Worm (Caenorhabditis elegans): ENCODE data around the gene irld-65.
A peak's percentile ranks its signal among the peaks of the same experiment; 100 is the strongest.

The irld-65 gene

DNA sequence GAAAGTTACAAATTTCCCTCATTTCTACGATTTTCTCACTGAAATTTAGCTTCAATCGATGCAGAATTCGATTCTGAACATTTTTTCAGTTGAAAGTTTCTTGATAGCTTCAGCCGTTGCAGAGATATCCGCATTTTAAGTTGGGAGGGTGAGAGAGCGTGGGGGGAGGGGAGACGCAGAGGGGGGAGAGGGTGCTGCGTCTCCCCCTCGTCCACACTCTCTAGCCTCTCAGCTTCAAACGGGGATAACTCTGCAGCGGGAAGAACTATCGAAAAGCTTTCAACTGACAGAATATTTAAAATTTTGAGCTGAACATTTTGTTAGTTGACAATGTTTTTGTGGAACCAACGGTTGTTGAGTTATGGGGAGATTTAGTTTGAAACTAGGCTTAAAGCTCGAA is 15.9 kb downstream of the irld-65 start:
- TF ChIP-seq lsy-2 (tag; optimal IDR thresholded peaks at IDR 0.05), result no peak
- TF ChIP-seq nhr-2 (tag; optimal IDR thresholded peaks at IDR 0.05), result no peak
- TF ChIP-seq mab-5 (tag; optimal IDR thresholded peaks at IDR 0.05), result no peak
- TF ChIP-seq nhr-28 (tag; optimal IDR thresholded peaks at IDR 0.05), result no peak
- no peak for TF ChIP-seq bed-3 (GFP tag; optimal IDR thresholded peaks at IDR 0.05)
- no peak for TF ChIP-seq nhr-237 (tag; optimal IDR thresholded peaks at IDR 0.05)
- no peak for TF ChIP-seq ztf-11 (tag; optimal IDR thresholded peaks at IDR 0.05)

DNA sequence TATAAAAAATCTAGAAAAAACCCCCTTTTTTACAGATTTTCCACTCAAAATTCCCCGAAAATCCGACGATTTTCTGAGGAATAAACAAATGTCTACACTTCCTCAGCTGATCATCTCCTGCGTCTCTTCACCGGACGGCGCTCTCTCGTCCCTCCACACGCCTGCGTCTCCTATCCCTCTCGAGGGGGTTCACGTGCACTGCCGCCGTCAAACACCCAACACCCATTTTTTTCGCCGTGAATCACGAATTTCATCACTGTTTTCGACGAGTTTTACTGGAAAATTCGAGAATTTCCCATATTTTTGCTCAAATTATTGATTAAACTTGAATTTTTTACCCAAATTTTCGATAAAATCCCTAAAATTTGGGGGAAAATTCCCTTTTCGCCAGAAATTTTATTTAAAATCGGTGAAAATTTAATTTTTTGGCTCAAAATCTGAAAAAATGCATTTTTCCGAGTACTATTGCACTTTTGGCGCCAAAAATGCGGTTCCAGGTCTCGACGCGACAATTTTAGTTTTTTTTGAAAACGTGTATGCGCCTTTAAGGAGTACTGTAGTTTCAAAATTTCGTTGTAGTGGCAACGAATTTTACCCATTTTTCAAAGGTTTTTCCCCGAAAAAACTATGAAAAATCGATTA is 16.8 kb downstream of the irld-65 start:
- TF ChIP-seq pha-4 (tag; optimal IDR thresholded peaks at IDR 0.05), result peak; percentile 22
- no peak for TF ChIP-seq ceh-43 (GFP tag; optimal IDR thresholded peaks at IDR 0.05)

DNA sequence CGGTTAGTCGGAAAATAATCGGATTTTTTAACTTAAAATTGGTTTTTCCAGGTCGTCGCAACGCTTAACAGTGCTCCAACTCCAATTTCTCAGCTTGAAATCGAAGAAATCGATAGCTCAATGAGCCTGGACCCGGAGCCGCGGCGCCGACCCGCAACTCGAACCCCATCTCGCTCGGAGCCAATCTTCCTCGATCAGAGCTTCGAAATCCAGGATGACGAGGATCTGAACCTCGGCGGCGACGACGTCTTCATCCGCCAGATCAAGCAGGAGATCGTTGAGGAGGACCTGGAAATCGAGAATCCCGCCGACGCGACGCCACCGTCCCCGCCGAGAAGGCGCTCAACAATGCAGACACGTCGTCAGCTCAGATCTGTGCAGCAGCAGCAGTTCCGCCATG is 17.5 kb downstream of the irld-65 start:
- TF ChIP-seq ztf-11 (tag; optimal IDR thresholded peaks at IDR 0.05) (no peak), nhr-237 (tag; optimal IDR thresholded peaks at IDR 0.05) (no peak), flh-1 (GFP tag; optimal IDR thresholded peaks at IDR 0.05) (no peak), bed-3 (GFP tag; optimal IDR thresholded peaks at IDR 0.05) (no peak), zip-8 (tag; optimal IDR thresholded peaks at IDR 0.05) (no peak), nhr-76 (tag; optimal IDR thresholded peaks at IDR 0.05) (no peak), ces-1 (GFP tag; optimal IDR thresholded peaks at IDR 0.05) (no peak), sem-2 (GFP tag; optimal IDR thresholded peaks at IDR 0.05) (no peak), hlh-1 (tag; optimal IDR thresholded peaks at IDR 0.05) (no peak), blmp-1 (tag; optimal IDR thresholded peaks at IDR 0.05) (no peak), unc-120 (tag; optimal IDR thresholded peaks at IDR 0.05; ENCODE audit: poor library complexity, severe bottlenecking) (no peak), ceh-43 (GFP tag; optimal IDR thresholded peaks at IDR 0.05) (no peak), unc-39 (tag; optimal IDR thresholded peaks at IDR 0.05) (no peak), cnd-1 (tag; optimal IDR thresholded peaks at IDR 0.05) (no peak)

DNA sequence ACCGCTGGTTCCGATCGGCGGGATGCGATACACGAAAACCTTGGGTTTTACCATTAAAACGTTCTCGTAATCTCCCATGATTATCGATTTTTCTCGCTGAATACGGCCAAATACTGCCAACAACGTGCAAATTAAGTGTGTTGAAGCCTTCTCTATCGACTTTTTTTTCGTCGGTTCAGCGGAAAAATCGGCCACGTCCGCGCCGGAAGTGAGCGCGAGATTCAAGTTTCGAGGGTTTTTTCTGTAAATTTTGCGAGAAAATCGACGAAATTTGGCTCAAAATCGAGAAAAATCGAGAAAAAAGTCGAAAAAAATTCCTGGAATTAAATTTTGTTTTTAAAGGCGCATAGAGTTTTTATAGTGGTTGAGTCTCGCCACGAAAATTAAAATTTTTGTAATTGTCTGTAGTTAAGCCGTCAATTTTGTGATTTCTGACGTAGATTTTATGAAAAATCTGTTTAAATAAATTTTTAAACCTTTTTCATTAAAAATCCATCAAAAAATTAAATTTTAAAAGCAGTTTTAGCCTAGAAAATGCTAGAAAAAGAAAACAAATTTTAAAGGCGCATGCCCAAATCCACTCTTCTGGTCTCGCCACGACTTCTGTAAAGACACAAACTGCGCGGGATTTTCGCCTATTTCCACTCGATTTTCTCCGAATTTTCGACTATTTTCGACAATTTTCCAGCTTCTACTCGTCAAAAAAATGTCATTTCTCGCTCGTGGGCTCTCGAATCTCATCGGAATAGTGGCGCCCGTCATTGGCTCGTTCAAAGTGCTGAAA is 18.5 kb downstream of the irld-65 start, which contains the start of the genes ncap-1 and Y110A2AR.1:
ncap-1 (minus strand) TSS at position 241 of the 784 bp plus-strand sequence.
Y110A2AR.1 (plus strand) TSS at position 637 of the 784 bp plus-strand sequence.
- TF ChIP-seq nhr-237 (tag; optimal IDR thresholded peaks at IDR 0.05) (no peak), snpc-4 (tag; optimal IDR thresholded peaks at IDR 0.05) (no peak), M03D4.4 (tag; optimal IDR thresholded peaks at IDR 0.05) (no peak), hlh-1 (tag; optimal IDR thresholded peaks at IDR 0.05) (no peak), elt-1 (tag; optimal IDR thresholded peaks at IDR 0.05; ENCODE audit: borderline replicate concordance, insufficient read depth) (no peak), bed-3 (GFP tag; optimal IDR thresholded peaks at IDR 0.05) (no peak), blmp-1 (tag; optimal IDR thresholded peaks at IDR 0.05) (no peak), ceh-83 (GFP tag; optimal IDR thresholded peaks at IDR 0.05) (no peak), flh-1 (GFP tag; optimal IDR thresholded peaks at IDR 0.05) (no peak), nhr-76 (tag; optimal IDR thresholded peaks at IDR 0.05) (no peak), elt-3 (tag; optimal IDR thresholded peaks at IDR 0.05) (no peak), ces-1 (GFP tag; optimal IDR thresholded peaks at IDR 0.05) (no peak), tbx-8 (GFP tag; optimal IDR thresholded peaks at IDR 0.05) (no peak), sptf-1 (tag; optimal IDR thresholded peaks at IDR 0.05) (no peak), ztf-11 (tag; optimal IDR thresholded peaks at IDR 0.05) (no peak), nhr-12 (tag; optimal IDR thresholded peaks at IDR 0.05) (no peak), lin-13 (tag; optimal IDR thresholded peaks at IDR 0.05) (no peak), unc-120 (tag; optimal IDR thresholded peaks at IDR 0.05; ENCODE audit: poor library complexity, severe bottlenecking) (no peak)

DNA sequence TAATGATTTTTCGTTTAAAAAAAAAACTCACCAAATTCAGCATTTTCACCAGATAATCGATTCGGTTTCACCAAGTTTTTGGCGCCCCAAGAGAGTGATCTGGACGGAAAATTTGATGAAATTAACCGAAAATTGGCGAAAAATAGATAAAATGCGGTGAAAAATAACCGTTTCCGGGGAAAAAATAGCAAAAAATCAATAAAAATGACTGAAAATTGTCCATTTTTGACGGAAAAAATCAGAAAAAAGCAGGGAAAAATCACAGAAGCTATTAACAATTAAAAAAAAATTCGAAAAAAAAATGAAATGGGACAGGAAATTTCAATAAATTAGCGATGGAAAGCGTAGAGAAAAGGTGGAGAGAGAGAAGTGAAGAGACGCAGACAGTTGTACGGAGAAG is 24.2 kb downstream of the irld-65 start, which contains the start of gene ubc-15:
ubc-15 (minus strand) TSS at position 101 of the 400 bp plus-strand sequence.
- TF ChIP-seq mep-1 (tag; optimal IDR thresholded peaks at IDR 0.05) (no peak), nhr-76 (tag; optimal IDR thresholded peaks at IDR 0.05) (no peak), cnd-1 (tag; optimal IDR thresholded peaks at IDR 0.05) (no peak), flh-1 (GFP tag; optimal IDR thresholded peaks at IDR 0.05) (no peak), elt-1 (tag; optimal IDR thresholded peaks at IDR 0.05; ENCODE audit: borderline replicate concordance, insufficient read depth) (no peak), M03D4.4 (tag; optimal IDR thresholded peaks at IDR 0.05) (no peak), mab-5 (tag; optimal IDR thresholded peaks at IDR 0.05) (no peak), drap-1 (GFP tag; optimal IDR thresholded peaks at IDR 0.05) (no peak), ceh-83 (GFP tag; optimal IDR thresholded peaks at IDR 0.05) (no peak), blmp-1 (tag; optimal IDR thresholded peaks at IDR 0.05) (no peak)
